2 fruit fly cellular contexts compared by ENCODE assay signal in genomic region chr3R:10224594-10224993, dm6.
TF ChIP-seq lines count a peak whose summit lies in the region.

CG12817 (minus strand) TSS chr3R:10224725.
CG34107 (plus strand) TSS chr3R:10224909.

- no peak for TF ChIP-seq CTCF in whole organism, embryonic (GFP tag; optimal IDR thresholded peaks at IDR 0.05; lab: Kevin White, UChicago)

TF ChIP-seq in whole organism, embryonic, 481 proteins besides CTCF, POLR2A, EP300 and RAD21:
- peak; percentile 89 for TF ChIP-seq ewg (GFP tag; optimal IDR thresholded peaks at IDR 0.05; lab: Kevin White, UChicago)
- no peak for TF ChIP-seq Ravus (GFP tag; IDR thresholded peaks at IDR 0.05; lab: Robert Waterston, UW)
- TF ChIP-seq CG13775 (GFP tag; optimal IDR thresholded peaks at IDR 0.05; lab: Kevin White, UChicago), result no peak
- TF ChIP-seq CG17912 (GFP tag; optimal IDR thresholded peaks at IDR 0.05; lab: Kevin White, UChicago), result no peak
- TF ChIP-seq pzg (GFP tag; optimal IDR thresholded peaks at IDR 0.05; lab: Kevin White, UChicago), result peak; percentile 8

TF ChIP-seq in whole organism, prepupa, 60 proteins besides CTCF, POLR2A, EP300 and RAD21:
- TF ChIP-seq CG11902 (GFP tag; optimal IDR thresholded peaks at IDR 0.05; lab: Kevin White, UChicago) (no peak), achi (GFP tag; optimal IDR thresholded peaks at IDR 0.05; lab: Kevin White, UChicago) (peak; percentile 54), Smox (GFP tag; optimal IDR thresholded peaks at IDR 0.05; lab: Kevin White, UChicago) (no peak)
